Worm (Caenorhabditis elegans): ENCODE results near the gene tag-180.

DNA sequence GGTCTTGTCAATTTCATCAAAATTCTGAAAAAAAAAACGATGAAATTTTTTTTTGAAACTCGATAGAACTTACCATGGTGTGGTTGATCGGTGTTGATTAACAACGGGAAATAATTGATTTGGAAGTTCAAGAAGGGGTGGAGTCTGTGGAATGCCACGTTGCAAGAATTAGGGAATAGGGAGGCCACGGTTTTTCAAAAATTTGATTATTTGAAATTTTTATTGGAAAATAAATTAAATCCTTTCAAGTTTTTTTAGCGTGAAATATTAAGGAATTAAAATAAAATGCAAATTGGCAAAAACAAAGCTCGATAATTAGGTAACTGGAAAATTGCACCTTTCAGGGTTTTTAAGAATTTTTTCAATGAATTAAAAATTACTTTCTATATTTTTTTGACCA, 10.3 kb upstream of the tag-180 start, which contains the start of gene rmd-3:
- TF ChIP-seq mdl-1 (tag; optimal IDR thresholded peaks at IDR 0.05) (no peak), nhr-25 (tag; optimal IDR thresholded peaks at IDR 0.05) (no peak), nhr-12 (tag; optimal IDR thresholded peaks at IDR 0.05) (no peak)

All from whole organism, L3 larva.